Worm (Caenorhabditis elegans): ENCODE data around the gene str-10.

str-10 gene

ce11 chrX:13082326-13082725 lies at the start of gene str-10:
str-10 (plus strand) TSS chrX:13082626.
- TF ChIP-seq ceh-9 (tag; optimal IDR thresholded peaks at IDR 0.05) (no peak), nhr-77 (tag; optimal IDR thresholded peaks at IDR 0.05) (no peak), nhr-11 (tag; optimal IDR thresholded peaks at IDR 0.05) (no peak)

DNA sequence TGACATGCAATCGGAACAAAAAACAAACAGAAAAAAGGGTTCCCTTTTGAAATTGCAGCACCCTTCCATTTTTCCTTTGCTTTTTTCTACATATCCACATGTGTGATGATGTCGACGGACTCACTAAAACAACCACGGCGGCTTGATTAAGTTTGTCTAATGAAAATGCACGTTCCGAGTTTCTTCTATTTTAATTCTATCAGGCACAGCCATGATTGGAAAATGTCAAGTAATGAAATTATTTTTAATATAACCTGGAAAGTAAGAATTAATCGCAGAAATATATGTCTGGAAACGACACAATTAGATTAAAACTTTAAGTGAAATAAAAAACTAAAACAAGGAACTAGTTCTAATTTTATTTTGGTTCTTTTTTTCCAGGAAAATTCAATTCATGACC lies 48.6 kb upstream of the str-10 start:
- no peak for TF ChIP-seq ceh-82 (tag; optimal IDR thresholded peaks at IDR 0.05)
- no peak for TF ChIP-seq lin-39 (tag; optimal IDR thresholded peaks at IDR 0.05)
- no peak for TF ChIP-seq zag-1 (tag; optimal IDR thresholded peaks at IDR 0.05)
- TF ChIP-seq pqm-1 (tag; optimal IDR thresholded peaks at IDR 0.05), result no peak
- no peak for TF ChIP-seq elt-3 (tag; optimal IDR thresholded peaks at IDR 0.05)
- no peak for TF ChIP-seq ceh-28 (tag; optimal IDR thresholded peaks at IDR 0.05)
- no peak for TF ChIP-seq nhr-237 (tag; optimal IDR thresholded peaks at IDR 0.05)
- no peak for TF ChIP-seq nhr-12 (tag; optimal IDR thresholded peaks at IDR 0.05)
- TF ChIP-seq hmg-11 (tag; optimal IDR thresholded peaks at IDR 0.05), result no peak
- TF ChIP-seq ama-1 (optimal IDR thresholded peaks at IDR 0.05), result no peak

DNA sequence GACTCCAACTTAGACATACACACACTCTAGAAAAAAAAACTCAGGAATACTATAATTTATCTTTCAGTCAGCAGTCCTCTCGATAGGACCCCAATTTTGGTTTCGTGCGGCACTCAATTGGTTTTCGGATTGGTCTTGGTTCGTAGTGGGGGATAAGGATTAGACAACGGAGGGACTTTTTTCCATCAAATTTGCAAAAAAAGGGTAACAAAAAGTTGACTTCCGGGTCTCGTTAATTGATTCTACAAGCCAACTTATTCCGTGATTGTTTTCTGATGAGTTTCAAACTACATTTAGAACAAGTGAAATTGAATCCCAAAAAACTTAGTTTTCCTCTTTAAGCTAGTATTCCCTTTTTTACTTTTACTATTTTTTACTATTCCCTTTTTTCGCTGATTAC lies 48.1 kb upstream of the str-10 start:
- no peak for TF ChIP-seq nhr-25 (tag; optimal IDR thresholded peaks at IDR 0.05)
- no peak for TF ChIP-seq ztf-11 (tag; optimal IDR thresholded peaks at IDR 0.05)
- TF ChIP-seq nhr-77 (tag; optimal IDR thresholded peaks at IDR 0.05), result no peak
- no peak for TF ChIP-seq nhr-23 (tag; optimal IDR thresholded peaks at IDR 0.05)
- TF ChIP-seq nhr-28 (tag; optimal IDR thresholded peaks at IDR 0.05), result no peak
- no peak for TF ChIP-seq egl-5 (tag; optimal IDR thresholded peaks at IDR 0.05)
- TF ChIP-seq unc-62 (GFP tag; optimal IDR thresholded peaks at IDR 0.05), result no peak
- TF ChIP-seq unc-39 (tag; optimal IDR thresholded peaks at IDR 0.05), result no peak
- TF ChIP-seq fkh-2 (tag; optimal IDR thresholded peaks at IDR 0.05), result no peak
- TF ChIP-seq fos-1 (tag; optimal IDR thresholded peaks at IDR 0.05), result no peak
- no peak for TF ChIP-seq mdl-1 (tag; optimal IDR thresholded peaks at IDR 0.05)
- TF ChIP-seq snpc-4 (tag; optimal IDR thresholded peaks at IDR 0.05), result no peak
- no peak for TF ChIP-seq tbx-2 (tag; optimal IDR thresholded peaks at IDR 0.05)
- no peak for TF ChIP-seq nhr-12 (tag; optimal IDR thresholded peaks at IDR 0.05)

DNA sequence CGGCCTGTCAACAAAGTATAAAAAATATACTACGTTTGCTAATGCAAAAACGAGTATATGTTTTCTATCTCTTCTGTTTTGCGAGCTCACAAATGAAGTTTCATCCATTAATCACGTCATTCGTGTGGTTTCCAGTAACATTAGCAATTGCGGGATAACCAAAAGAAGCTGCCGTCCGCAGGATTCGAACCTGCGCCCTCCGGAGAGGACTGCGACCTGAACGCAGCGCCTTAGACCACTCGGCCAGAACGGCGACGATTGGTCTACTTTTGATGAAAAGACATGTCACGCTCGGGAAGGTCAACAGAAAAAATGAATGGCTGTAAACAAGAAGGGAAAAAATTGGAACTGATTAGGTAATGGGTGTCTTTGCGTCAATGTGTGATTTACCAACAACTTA lies 43.6 kb upstream of the str-10 start:
- TF ChIP-seq pha-4 (tag; optimal IDR thresholded peaks at IDR 0.05), result peak; percentile 48
- TF ChIP-seq nhr-43 (tag; optimal IDR thresholded peaks at IDR 0.05; ENCODE audit: poor library complexity, severe bottlenecking), result peak; percentile 76
- peak; percentile 54 for TF ChIP-seq elt-2 (tag; optimal IDR thresholded peaks at IDR 0.05)
- TF ChIP-seq lsy-12 (tag; optimal IDR thresholded peaks at IDR 0.05), result peak; percentile 79
- peak; percentile 20 for TF ChIP-seq hmg-11 (tag; optimal IDR thresholded peaks at IDR 0.05)
- TF ChIP-seq ama-1 (optimal IDR thresholded peaks at IDR 0.05), result no peak
- peak; percentile 29 for TF ChIP-seq nfya-1 (tag; optimal IDR thresholded peaks at IDR 0.05; ENCODE audit: insufficient read depth)
- TF ChIP-seq fkh-10 (GFP tag; optimal IDR thresholded peaks at IDR 0.05), result no peak
- TF ChIP-seq nhr-25 (tag; optimal IDR thresholded peaks at IDR 0.05), result peak; percentile 40

DNA sequence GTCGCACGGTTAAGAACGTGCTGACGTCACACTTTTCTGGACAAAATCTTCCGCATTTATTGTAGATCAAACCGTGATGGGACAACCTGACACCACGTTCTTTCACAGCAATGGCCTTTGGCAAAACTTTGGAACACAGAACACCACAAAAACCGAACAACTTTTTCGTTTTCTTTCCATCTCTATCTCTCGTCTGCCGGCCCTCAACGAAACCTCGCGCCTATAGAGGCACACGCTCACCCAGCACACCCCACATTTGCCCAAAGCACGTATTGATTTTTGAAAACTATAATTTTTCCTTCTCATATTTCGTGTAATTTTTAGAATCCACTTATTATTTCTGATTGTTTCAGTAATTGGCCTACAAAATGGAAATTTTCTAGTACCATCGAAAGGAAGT lies 40.6 kb upstream of the str-10 start:
- no peak for TF ChIP-seq nhr-43 (tag; optimal IDR thresholded peaks at IDR 0.05; ENCODE audit: poor library complexity, severe bottlenecking)
- TF ChIP-seq ceh-28 (tag; optimal IDR thresholded peaks at IDR 0.05), result no peak
- TF ChIP-seq zag-1 (tag; optimal IDR thresholded peaks at IDR 0.05), result no peak
- TF ChIP-seq eor-1 (tag; optimal IDR thresholded peaks at IDR 0.05), result no peak
- TF ChIP-seq daf-12 (tag; optimal IDR thresholded peaks at IDR 0.05), result no peak
- TF ChIP-seq nhr-11 (tag; optimal IDR thresholded peaks at IDR 0.05), result no peak
- TF ChIP-seq nfya-1 (tag; optimal IDR thresholded peaks at IDR 0.05; ENCODE audit: insufficient read depth), result no peak

DNA sequence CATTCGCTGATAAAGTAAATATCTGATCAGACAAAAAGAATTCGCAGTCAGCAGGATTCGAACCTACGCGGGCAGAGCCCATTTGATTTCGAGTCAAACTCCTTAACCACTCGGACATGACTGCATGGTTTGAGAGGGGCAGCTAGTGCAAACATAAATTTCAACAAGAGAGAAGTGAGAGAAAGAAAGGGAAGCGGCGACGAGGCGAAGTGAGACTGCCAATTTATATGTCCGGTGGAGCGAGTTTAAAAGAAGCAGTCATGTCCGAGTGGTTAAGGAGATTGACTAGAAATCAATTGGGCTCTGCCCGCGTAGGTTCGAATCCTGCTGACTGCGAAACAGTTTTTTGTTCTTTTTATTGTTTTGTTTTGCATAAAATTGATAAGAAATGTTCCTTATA lies 36.1 kb upstream of the str-10 start:
- peak; percentile 68 for TF ChIP-seq pha-4 (tag; optimal IDR thresholded peaks at IDR 0.05)
- TF ChIP-seq jun-1 (tag; optimal IDR thresholded peaks at IDR 0.05), result peak; percentile 93
- peak; percentile 79 for TF ChIP-seq nfya-1 (tag; optimal IDR thresholded peaks at IDR 0.05; ENCODE audit: insufficient read depth)
- peak; percentile 80 for TF ChIP-seq tbx-2 (tag; optimal IDR thresholded peaks at IDR 0.05)
- peak; percentile 75 for TF ChIP-seq lsy-12 (tag; optimal IDR thresholded peaks at IDR 0.05)
- TF ChIP-seq mml-1 (tag; optimal IDR thresholded peaks at IDR 0.05), result peak; percentile 47
- TF ChIP-seq unc-62 (GFP tag; optimal IDR thresholded peaks at IDR 0.05), result peak; percentile 61
- peak in 1 of 3 experiments; percentile 49 for TF ChIP-seq elt-3 (tag; optimal IDR thresholded peaks at IDR 0.05)
- peak; percentile 64 for TF ChIP-seq egl-5 (tag; optimal IDR thresholded peaks at IDR 0.05)
- TF ChIP-seq hmg-11 (tag; optimal IDR thresholded peaks at IDR 0.05), result peak; percentile 93
- TF ChIP-seq ztf-4 (tag; optimal IDR thresholded peaks at IDR 0.05), result peak; percentile 46
- peak; percentile 51 for TF ChIP-seq pqm-1 (tag; optimal IDR thresholded peaks at IDR 0.05)
- TF ChIP-seq sea-2 (GFP tag; optimal IDR thresholded peaks at IDR 0.05), result peak; percentile 76
- TF ChIP-seq nhr-11 (tag; optimal IDR thresholded peaks at IDR 0.05), result peak; percentile 54
- peak; percentile 33 for TF ChIP-seq nhr-25 (tag; optimal IDR thresholded peaks at IDR 0.05)
- TF ChIP-seq ceh-82 (tag; optimal IDR thresholded peaks at IDR 0.05), result peak; percentile 89
- peak; percentile 15 for TF ChIP-seq nhr-23 (tag; optimal IDR thresholded peaks at IDR 0.05)
- TF ChIP-seq lin-15B (tag; optimal IDR thresholded peaks at IDR 0.05), result peak; percentile 19
- peak; percentile 90 for TF ChIP-seq skn-1 (tag; optimal IDR thresholded peaks at IDR 0.05)
- TF ChIP-seq elt-2 (tag; optimal IDR thresholded peaks at IDR 0.05), result peak; percentile 69
- TF ChIP-seq lin-39 (tag; optimal IDR thresholded peaks at IDR 0.05), result peak; percentile 78
- peak; percentile 81 for TF ChIP-seq ceh-28 (tag; optimal IDR thresholded peaks at IDR 0.05)
- peak; percentile 82 for TF ChIP-seq nhr-43 (tag; optimal IDR thresholded peaks at IDR 0.05; ENCODE audit: poor library complexity, severe bottlenecking)
- peak; percentile 30 for TF ChIP-seq nhr-77 (tag; optimal IDR thresholded peaks at IDR 0.05)
- TF ChIP-seq R02D3.7 (tag; optimal IDR thresholded peaks at IDR 0.05), result peak; percentile 67
- peak in 1 of 2 experiments; percentile 46 for TF ChIP-seq eor-1 (tag; optimal IDR thresholded peaks at IDR 0.05)

Data from whole organism, L3 larva.